Worm (Caenorhabditis elegans): ENCODE data around the gene C49F8.1.

Gene C49F8.1

ce11 chrX:13356469-13356868 is 8.3 kb downstream of the C49F8.1 start:
- TF ChIP-seq snpc-4 (tag; optimal IDR thresholded peaks at IDR 0.05) (no peak), nhr-28 (tag; optimal IDR thresholded peaks at IDR 0.05) (no peak)

ce11 chrX:13354672-13355407 is 10.0 kb downstream of the C49F8.1 start:
- no peak for TF ChIP-seq pha-4 (tag; optimal IDR thresholded peaks at IDR 0.05)
- no peak for TF ChIP-seq sptf-1 (tag; optimal IDR thresholded peaks at IDR 0.05)
- TF ChIP-seq blmp-1 (tag; optimal IDR thresholded peaks at IDR 0.05) = no peak
- no peak for TF ChIP-seq M03D4.4 (tag; optimal IDR thresholded peaks at IDR 0.05)
- TF ChIP-seq ceh-39 (tag; optimal IDR thresholded peaks at IDR 0.05) = no peak
- no peak for TF ChIP-seq lsy-2 (tag; optimal IDR thresholded peaks at IDR 0.05)
- no peak for TF ChIP-seq mep-1 (tag; optimal IDR thresholded peaks at IDR 0.05)
- TF ChIP-seq bed-3 (GFP tag; optimal IDR thresholded peaks at IDR 0.05) = no peak
- TF ChIP-seq snpc-4 (tag; optimal IDR thresholded peaks at IDR 0.05) = no peak
- TF ChIP-seq nhr-237 (tag; optimal IDR thresholded peaks at IDR 0.05) = no peak
- no peak for TF ChIP-seq nhr-28 (tag; optimal IDR thresholded peaks at IDR 0.05)
- TF ChIP-seq ham-2 (GFP tag; optimal IDR thresholded peaks at IDR 0.05) = no peak
- no peak for TF ChIP-seq ceh-43 (GFP tag; optimal IDR thresholded peaks at IDR 0.05)
- TF ChIP-seq mab-5 (tag; optimal IDR thresholded peaks at IDR 0.05) = no peak
- no peak for TF ChIP-seq ztf-11 (tag; optimal IDR thresholded peaks at IDR 0.05)
- no peak for TF ChIP-seq nhr-76 (tag; optimal IDR thresholded peaks at IDR 0.05)

ce11 chrX:13353530-13353929 is 11.3 kb downstream of the C49F8.1 start:
- no peak for TF ChIP-seq snpc-4 (tag; optimal IDR thresholded peaks at IDR 0.05)
- TF ChIP-seq elt-3 (tag; optimal IDR thresholded peaks at IDR 0.05) = no peak
- TF ChIP-seq M03D4.4 (tag; optimal IDR thresholded peaks at IDR 0.05) = no peak
- no peak for TF ChIP-seq unc-62 (GFP tag; optimal IDR thresholded peaks at IDR 0.05)
- TF ChIP-seq unc-39 (tag; optimal IDR thresholded peaks at IDR 0.05) = no peak
- TF ChIP-seq pha-4 (tag; optimal IDR thresholded peaks at IDR 0.05) = peak; percentile 18
- TF ChIP-seq bed-3 (GFP tag; optimal IDR thresholded peaks at IDR 0.05) = no peak
- no peak for TF ChIP-seq nhr-28 (tag; optimal IDR thresholded peaks at IDR 0.05)

- TF ChIP-seq lin-13 (tag; optimal IDR thresholded peaks at IDR 0.05) = no peak
- no peak for TF ChIP-seq bed-3 (GFP tag; optimal IDR thresholded peaks at IDR 0.05)
- no peak for TF ChIP-seq elt-3 (tag; optimal IDR thresholded peaks at IDR 0.05)
- TF ChIP-seq ceh-39 (tag; optimal IDR thresholded peaks at IDR 0.05) = no peak
- TF ChIP-seq tbx-8 (GFP tag; optimal IDR thresholded peaks at IDR 0.05) = no peak
- TF ChIP-seq nhr-2 (tag; optimal IDR thresholded peaks at IDR 0.05) = no peak
Observed at ce11 chrX:13352164-13352563, 12.6 kb downstream of the C49F8.1 start.

- TF ChIP-seq zip-8 (tag; optimal IDR thresholded peaks at IDR 0.05) = no peak
- TF ChIP-seq hlh-1 (tag; optimal IDR thresholded peaks at IDR 0.05) = no peak
- TF ChIP-seq elt-1 (tag; optimal IDR thresholded peaks at IDR 0.05; ENCODE audit: borderline replicate concordance, insufficient read depth) = no peak
- no peak for TF ChIP-seq nhr-28 (tag; optimal IDR thresholded peaks at IDR 0.05)
- no peak for TF ChIP-seq drap-1 (GFP tag; optimal IDR thresholded peaks at IDR 0.05)
- no peak for TF ChIP-seq M03D4.4 (tag; optimal IDR thresholded peaks at IDR 0.05)
- no peak for TF ChIP-seq pha-4 (tag; optimal IDR thresholded peaks at IDR 0.05)
- no peak for TF ChIP-seq sem-2 (GFP tag; optimal IDR thresholded peaks at IDR 0.05)
- TF ChIP-seq flh-1 (GFP tag; optimal IDR thresholded peaks at IDR 0.05) = no peak
- no peak for TF ChIP-seq mab-5 (tag; optimal IDR thresholded peaks at IDR 0.05)
- TF ChIP-seq blmp-1 (tag; optimal IDR thresholded peaks at IDR 0.05) = no peak
- no peak for TF ChIP-seq nhr-76 (tag; optimal IDR thresholded peaks at IDR 0.05)
- no peak for TF ChIP-seq ztf-11 (tag; optimal IDR thresholded peaks at IDR 0.05)
- no peak for TF ChIP-seq cnd-1 (tag; optimal IDR thresholded peaks at IDR 0.05)
- TF ChIP-seq mep-1 (tag; optimal IDR thresholded peaks at IDR 0.05) = no peak
- TF ChIP-seq unc-62 (GFP tag; optimal IDR thresholded peaks at IDR 0.05) = no peak
- no peak for TF ChIP-seq ceh-83 (GFP tag; optimal IDR thresholded peaks at IDR 0.05)
Observed at ce11 chrX:13350804-13351747, 13.7 kb downstream of the C49F8.1 start, which contains the start of gene mxl-3. Gene mxl-3 (minus strand): TSS chrX:13350804.
